Worm (Caenorhabditis elegans): Measurements from ENCODE around the gene acaa-2.

DNA sequence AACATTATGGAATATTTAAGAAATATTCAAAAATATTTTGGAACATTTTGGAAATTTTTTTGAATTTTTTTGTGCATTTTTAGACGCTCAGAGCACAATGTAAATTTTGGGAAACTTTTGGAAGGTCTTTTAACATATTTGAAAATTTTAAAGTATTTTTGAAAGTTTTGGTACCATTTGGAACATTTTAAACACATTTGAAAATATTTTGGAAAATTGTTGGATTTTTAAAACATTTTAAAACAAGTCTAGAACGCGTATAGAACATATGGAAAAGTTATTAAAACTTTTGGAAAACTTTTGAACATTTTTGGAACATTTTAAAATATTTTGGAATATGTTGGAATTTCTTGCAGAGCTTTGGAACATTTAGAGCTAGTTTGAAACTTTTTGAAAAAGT is 11.0 kb upstream of the acaa-2 start, which contains the start of gene sdz-20:
- TF ChIP-seq ZK546.5 (tag; optimal IDR thresholded peaks at IDR 0.05), result no peak
- TF ChIP-seq nhr-25 (tag; optimal IDR thresholded peaks at IDR 0.05; ENCODE audit: borderline replicate concordance, insufficient read depth), result no peak
- no peak for TF ChIP-seq madf-9 (GFP tag; conservative IDR thresholded peaks at IDR 0.05)
- TF ChIP-seq pha-4 (GFP tag; IDR thresholded peaks at IDR 0.05), result no peak
- no peak for TF ChIP-seq pha-4 (tag; optimal IDR thresholded peaks at IDR 0.05)
- no peak for TF ChIP-seq lsy-2 (tag; optimal IDR thresholded peaks at IDR 0.05)
- TF ChIP-seq nhr-77 (tag; optimal IDR thresholded peaks at IDR 0.05), result no peak
- no peak for TF ChIP-seq nhr-41 (GFP tag; IDR thresholded peaks at IDR 0.05)
- no peak for TF ChIP-seq F44E2.7 (GFP tag; IDR thresholded peaks at IDR 0.05)
- TF ChIP-seq gei-8 (GFP tag; optimal IDR thresholded peaks at IDR 0.05), result no peak
- no peak for TF ChIP-seq arid-1 (GFP tag; conservative IDR thresholded peaks at IDR 0.05)
- no peak for TF ChIP-seq lin-15B (tag; optimal IDR thresholded peaks at IDR 0.05)
- TF ChIP-seq dmd-9 (GFP tag; IDR thresholded peaks at IDR 0.05), result no peak
- TF ChIP-seq unc-39 (tag; optimal IDR thresholded peaks at IDR 0.05), result no peak
- no peak for TF ChIP-seq lin-13 (GFP tag; optimal IDR thresholded peaks at IDR 0.05)

Data from whole organism, L4 larva.